Worm (Caenorhabditis elegans): ENCODE results near the gene ceh-86.

Gene ceh-86

ce11 chrII:2442979-2443378 lies 11.1 kb upstream of the ceh-86 start, which contains the start of gene vab-19:
Gene vab-19 (plus strand): TSS chrII:2443279.
- TF ChIP-seq dao-5 (tag; optimal IDR thresholded peaks at IDR 0.05) (no peak), him-1 (tag; optimal IDR thresholded peaks at IDR 0.05) (no peak), W03F9.2 (tag; optimal IDR thresholded peaks at IDR 0.05) (no peak)

ce11 chrII:2442243-2442642 lies 10.4 kb upstream of the ceh-86 start:
- no peak for TF ChIP-seq him-1 (tag; optimal IDR thresholded peaks at IDR 0.05)
- TF ChIP-seq dao-5 (tag; optimal IDR thresholded peaks at IDR 0.05), result no peak
- no peak for TF ChIP-seq W03F9.2 (tag; optimal IDR thresholded peaks at IDR 0.05)

- TF ChIP-seq W03F9.2 (tag; optimal IDR thresholded peaks at IDR 0.05), result no peak
- TF ChIP-seq him-1 (tag; optimal IDR thresholded peaks at IDR 0.05), result no peak
- no peak for TF ChIP-seq dao-5 (tag; optimal IDR thresholded peaks at IDR 0.05)
Measured at ce11 chrII:2440312-2440711, 8.4 kb upstream of the ceh-86 start.

ce11 chrII:2438944-2439343 lies 7.1 kb upstream of the ceh-86 start:
- TF ChIP-seq dao-5 (tag; optimal IDR thresholded peaks at IDR 0.05), result no peak
- no peak for TF ChIP-seq W03F9.2 (tag; optimal IDR thresholded peaks at IDR 0.05)
- TF ChIP-seq him-1 (tag; optimal IDR thresholded peaks at IDR 0.05), result no peak

ce11 chrII:2438180-2438579 lies 6.3 kb upstream of the ceh-86 start:
- no peak for TF ChIP-seq W03F9.2 (tag; optimal IDR thresholded peaks at IDR 0.05)
- TF ChIP-seq him-1 (tag; optimal IDR thresholded peaks at IDR 0.05), result no peak
- TF ChIP-seq dao-5 (tag; optimal IDR thresholded peaks at IDR 0.05), result no peak

ce11 chrII:2436757-2437156 lies 4.9 kb upstream of the ceh-86 start:
- TF ChIP-seq dao-5 (tag; optimal IDR thresholded peaks at IDR 0.05) (no peak), him-1 (tag; optimal IDR thresholded peaks at IDR 0.05) (no peak), W03F9.2 (tag; optimal IDR thresholded peaks at IDR 0.05) (no peak)

- TF ChIP-seq dao-5 (tag; optimal IDR thresholded peaks at IDR 0.05), result no peak
Measured at ce11 chrII:2435566-2435965, 3.7 kb upstream of the ceh-86 start.

- TF ChIP-seq W03F9.2 (tag; optimal IDR thresholded peaks at IDR 0.05), result no peak
- TF ChIP-seq dao-5 (tag; optimal IDR thresholded peaks at IDR 0.05), result no peak
- TF ChIP-seq him-1 (tag; optimal IDR thresholded peaks at IDR 0.05), result no peak
Measured at ce11 chrII:2422427-2422826, 9.4 kb downstream of the ceh-86 start.

ce11 chrII:2421905-2422304 lies 10.0 kb downstream of the ceh-86 start, which contains the start of gene F42G2.2:
Gene F42G2.2 (plus strand): TSS chrII:2422205.
- no peak for TF ChIP-seq W03F9.2 (tag; optimal IDR thresholded peaks at IDR 0.05)
- TF ChIP-seq dao-5 (tag; optimal IDR thresholded peaks at IDR 0.05), result no peak
- no peak for TF ChIP-seq him-1 (tag; optimal IDR thresholded peaks at IDR 0.05)

ce11 chrII:2421185-2421584 lies 10.7 kb downstream of the ceh-86 start:
- TF ChIP-seq dao-5 (tag; optimal IDR thresholded peaks at IDR 0.05) (no peak), him-1 (tag; optimal IDR thresholded peaks at IDR 0.05) (no peak), W03F9.2 (tag; optimal IDR thresholded peaks at IDR 0.05) (no peak)

ce11 chrII:2420685-2421084 lies 11.2 kb downstream of the ceh-86 start:
- TF ChIP-seq dao-5 (tag; optimal IDR thresholded peaks at IDR 0.05), result no peak

- TF ChIP-seq him-1 (tag; optimal IDR thresholded peaks at IDR 0.05), result no peak
- no peak for TF ChIP-seq dao-5 (tag; optimal IDR thresholded peaks at IDR 0.05)
- TF ChIP-seq W03F9.2 (tag; optimal IDR thresholded peaks at IDR 0.05), result no peak
Measured at ce11 chrII:2418836-2419235, 13.0 kb downstream of the ceh-86 start, which contains the start of gene fbxc-20. Gene fbxc-20 (plus strand): TSS chrII:2419136.

ce11 chrII:2417889-2418288 lies 14.0 kb downstream of the ceh-86 start, which contains the start of the genes F42G2.5 and F42G2.7:
Gene F42G2.5 (minus strand): TSS chrII:2417989.
Gene F42G2.7 (plus strand): TSS chrII:2418158.
- TF ChIP-seq W03F9.2 (tag; optimal IDR thresholded peaks at IDR 0.05) (no peak), him-1 (tag; optimal IDR thresholded peaks at IDR 0.05) (no peak), dao-5 (tag; optimal IDR thresholded peaks at IDR 0.05) (no peak)

ce11 chrII:2415439-2415838 lies 16.4 kb downstream of the ceh-86 start, which contains the start of gene fbxa-4:
Gene fbxa-4 (minus strand): TSS chrII:2415531.
- TF ChIP-seq him-1 (tag; optimal IDR thresholded peaks at IDR 0.05), result no peak
- TF ChIP-seq dao-5 (tag; optimal IDR thresholded peaks at IDR 0.05), result no peak
- TF ChIP-seq W03F9.2 (tag; optimal IDR thresholded peaks at IDR 0.05), result no peak

ce11 chrII:2412649-2413048 lies 19.2 kb downstream of the ceh-86 start, which contains the start of gene fbxa-182:
Gene fbxa-182 (minus strand): TSS chrII:2412749.
- TF ChIP-seq him-1 (tag; optimal IDR thresholded peaks at IDR 0.05), result no peak
- TF ChIP-seq dao-5 (tag; optimal IDR thresholded peaks at IDR 0.05), result no peak
- no peak for TF ChIP-seq W03F9.2 (tag; optimal IDR thresholded peaks at IDR 0.05)
